Worm (Caenorhabditis elegans): ENCODE data around the gene Y9C9A.16.
"Not testable (repeated sequence)": the region's sequence is repeated elsewhere in the genome, so short reads cannot be mapped to it uniquely, and the experiment has no call there.

ce11 chrIV:5016461-5016860 is 40.5 kb upstream of the Y9C9A.16 start, which contains the start of gene ssq-4:
- not testable (repeated sequence) for TF ChIP-seq mdl-1 (tag; optimal IDR thresholded peaks at IDR 0.05); unc-62 (GFP tag; optimal IDR thresholded peaks at IDR 0.05); egl-27 (tag; optimal IDR thresholded peaks at IDR 0.05); lin-39 (tag; optimal IDR thresholded peaks at IDR 0.05); ceh-82 (tag; optimal IDR thresholded peaks at IDR 0.05); lsy-2 (tag; optimal IDR thresholded peaks at IDR 0.05); ztf-4 (tag; optimal IDR thresholded peaks at IDR 0.05); nhr-25 (tag; optimal IDR thresholded peaks at IDR 0.05); crh-2 (tag; optimal IDR thresholded peaks at IDR 0.05); ceh-16 (tag; optimal IDR thresholded peaks at IDR 0.05); unc-55 (GFP tag; optimal IDR thresholded peaks at IDR 0.05); nhr-10 (tag; optimal IDR thresholded peaks at IDR 0.05); F13H6.1 (tag; optimal IDR thresholded peaks at IDR 0.05); aly-2 (tag; optimal IDR thresholded peaks at IDR 0.05)

Data from whole organism, L2 larva.